Fruit fly (Drosophila melanogaster): ENCODE results near the gene Pis.

dm6 chrX:15733192-15733892, 29.8 kb upstream of the Pis start:
- TF ChIP-seq CG6163 (GFP tag; IDR thresholded peaks at IDR 0.05), result peak; percentile 47; the same call in 1 of the 3 replicates
- no peak for TF ChIP-seq CG32006 (GFP tag; optimal IDR thresholded peaks at IDR 0.05)
- no peak for TF ChIP-seq Ets96B (tag; optimal IDR thresholded peaks at IDR 0.05)
- no peak for TF ChIP-seq Eip93F (GFP tag; optimal IDR thresholded peaks at IDR 0.05)
- TF ChIP-seq acj6 (GFP tag; optimal IDR thresholded peaks at IDR 0.05), result no peak
- no peak for TF ChIP-seq Blimp-1 (GFP tag; optimal IDR thresholded peaks at IDR 0.05)
- TF ChIP-seq CG15336 (GFP tag; IDR thresholded peaks at IDR 0.05), result peak; percentile 60
- no peak for TF ChIP-seq achi (GFP tag; optimal IDR thresholded peaks at IDR 0.05)
- TF ChIP-seq salr (GFP tag; optimal IDR thresholded peaks at IDR 0.05), result no peak
- TF ChIP-seq topi (GFP tag; optimal IDR thresholded peaks at IDR 0.05), result no peak
- no peak for TF ChIP-seq CG16779 (tag; optimal IDR thresholded peaks at IDR 0.05)
- no peak for TF ChIP-seq CG31627 (GFP tag; optimal IDR thresholded peaks at IDR 0.05)
- no peak for TF ChIP-seq Hr39 (GFP tag; optimal IDR thresholded peaks at IDR 0.05)
